Worm (Caenorhabditis elegans) whole organism, late embryonic: ENCODE measurements around the gene R10F2.4.
"Not testable (repeated sequence)": the region's sequence is repeated elsewhere in the genome, so short reads cannot be mapped to it uniquely, and the experiment has no call there.

ENCODE experiments used
- C08G9.2 ChIP-seq: sonication (generic microtip); optimal IDR thresholded peaks from 2 replicates; lab custom pipeline; 2016; ENCODE audit warnings: mild to moderate bottlenecking, missing genetic modification characterization, moderate library complexity, missing compliant biosample characterization
- F13H6.1 ChIP-seq: sonication (generic microtip); optimal IDR thresholded peaks from 2 replicates; lab custom pipeline; 2016; ENCODE audit warnings: missing genetic modification characterization, missing compliant biosample characterization
- T23F11.4 ChIP-seq: fragments of 200-800 bp; sonication (Bioruptor generic); optimal IDR thresholded peaks from 2 replicates; lab custom pipeline; 2018; ENCODE audit warnings: mild to moderate bottlenecking, missing genetic modification characterization, missing compliant biosample characterization
- Y22D7AL.16 ChIP-seq: sonication (generic microtip); optimal IDR thresholded peaks from 2 replicates; lab custom pipeline; 2016; ENCODE audit warnings: missing genetic modification characterization, missing compliant biosample characterization
- ahr-1 ChIP-seq: sonication (generic microtip); optimal IDR thresholded peaks from 2 replicates; lab custom pipeline; 2016; ENCODE audit warnings: missing genetic modification characterization, missing compliant biosample characterization
- ama-1 ChIP-seq: fragments of 150-350 bp; optimal IDR thresholded peaks from 2 replicates; lab custom pipeline; 2014
- ceh-14 ChIP-seq: sonication (generic microtip); optimal IDR thresholded peaks from 2 replicates; lab custom pipeline; 2016; ENCODE audit warnings: missing genotype, missing genetic modification characterization, missing compliant biosample characterization
- ceh-18 ChIP-seq: sonication (generic microtip); optimal IDR thresholded peaks from 2 replicates; lab custom pipeline; 2016; ENCODE audit warnings: missing genetic modification characterization, missing compliant biosample characterization
- ceh-19 ChIP-seq: fragments of 200-800 bp; sonication (Bioruptor generic); optimal IDR thresholded peaks from 2 replicates; lab custom pipeline; 2018; ENCODE audit warnings: mild to moderate bottlenecking, missing genetic modification characterization, missing compliant biosample characterization
- ceh-2 ChIP-seq: sonication (generic microtip); optimal IDR thresholded peaks from 2 replicates; lab custom pipeline; 2016; ENCODE audit warnings: missing genotype, missing genetic modification characterization, missing compliant biosample characterization
- ceh-24 ChIP-seq: sonication (generic microtip); optimal IDR thresholded peaks from 2 replicates; lab custom pipeline; 2016; ENCODE audit warnings: mild to moderate bottlenecking, missing genetic modification characterization, missing compliant biosample characterization
- ceh-48 ChIP-seq: sonication (generic microtip); optimal IDR thresholded peaks from 2 replicates; lab custom pipeline; 2016; ENCODE audit warnings: missing genetic modification characterization, inconsistent platforms, missing compliant biosample characterization
- ceh-6 ChIP-seq: fragments of 200-800 bp; sonication (Bioruptor generic); optimal IDR thresholded peaks from 2 replicates; lab custom pipeline; 2018; ENCODE audit warnings: mild to moderate bottlenecking, missing genetic modification characterization, missing compliant biosample characterization
- elt-2 ChIP-seq: sonication (generic microtip); optimal IDR thresholded peaks from 2 replicates; lab custom pipeline; 2016; ENCODE audit warnings: missing genetic modification reagents, missing genetic modification characterization, missing compliant biosample characterization
- eyg-1 ChIP-seq: sonication (generic microtip); optimal IDR thresholded peaks from 2 replicates; lab custom pipeline; 2016; ENCODE audit warnings: missing genotype, missing genetic modification characterization, missing compliant biosample characterization
- fax-1 ChIP-seq: sonication (generic microtip); optimal IDR thresholded peaks from 2 replicates; lab custom pipeline; 2016; ENCODE audit warnings: missing genotype, missing genetic modification characterization, missing compliant biosample characterization
- fkh-10 ChIP-seq: fragments of 150-350 bp; optimal IDR thresholded peaks from 2 replicates; lab custom pipeline; 2014; ENCODE audit warnings: missing biosample characterization, missing genetic modification reagents, missing genetic modification characterization
- hlh-6 ChIP-seq: sonication (generic microtip); optimal IDR thresholded peaks from 2 replicates; lab custom pipeline; 2016; ENCODE audit warnings: missing genotype, missing genetic modification characterization, missing compliant biosample characterization
- hlh-8 ChIP-seq: sonication (generic microtip); optimal IDR thresholded peaks from 2 replicates; lab custom pipeline; 2016; ENCODE audit warnings: missing genotype, missing genetic modification characterization, missing compliant biosample characterization
- nfya-1 ChIP-seq: sonication (generic microtip); optimal IDR thresholded peaks from 2 replicates; lab custom pipeline; 2017; ENCODE audit warnings: missing genetic modification characterization, mild to moderate bottlenecking, missing compliant biosample characterization, antibody characterized with exemption, moderate library complexity
- nhr-232 ChIP-seq: sonication (generic microtip); optimal IDR thresholded peaks from 2 replicates; lab custom pipeline; 2016; ENCODE audit warnings: missing genetic modification characterization, missing compliant biosample characterization
- pax-1 ChIP-seq: fragments of 150-350 bp; optimal IDR thresholded peaks from 2 replicates; lab custom pipeline; 2014; ENCODE audit warnings: missing biosample characterization, missing genetic modification characterization
- pqm-1 ChIP-seq: sonication (generic microtip); optimal IDR thresholded peaks from 2 replicates; lab custom pipeline; 2016; ENCODE audit warnings: missing genetic modification characterization, missing compliant biosample characterization
- ref-2 ChIP-seq: sonication (generic microtip); optimal IDR thresholded peaks from 2 replicates; lab custom pipeline; 2016; ENCODE audit warnings: missing genetic modification characterization, missing compliant biosample characterization
- sdc-2 ChIP-seq: sonication (generic microtip); optimal IDR thresholded peaks from 2 replicates; lab custom pipeline; 2016; ENCODE audit warnings: missing genotype, missing genetic modification characterization, missing compliant biosample characterization
- sox-2 ChIP-seq: fragments of 200-800 bp; sonication (Bioruptor generic); IDR thresholded peaks from 2 replicates; pipeline ENCODE4 v1.3.6; 2022; ENCODE audit warnings: missing genetic modification reagents, missing genetic modification characterization, missing compliant biosample characterization
- sox-4 ChIP-seq: sonication (generic microtip); optimal IDR thresholded peaks from 2 replicates; lab custom pipeline; 2017; ENCODE audit warnings: mild to moderate bottlenecking, missing genetic modification characterization, inconsistent platforms, missing compliant biosample characterization
- tbx-7 ChIP-seq: sonication (generic microtip); optimal IDR thresholded peaks from 2 replicates; lab custom pipeline; 2016; ENCODE audit warnings: missing genotype, missing genetic modification characterization, missing compliant biosample characterization
- ttx-3 ChIP-seq: sonication (generic microtip); optimal IDR thresholded peaks from 2 replicates; lab custom pipeline; 2016; ENCODE audit warnings: missing genetic modification reagents, missing genetic modification characterization, missing compliant biosample characterization
- unc-3 ChIP-seq, 2 experiments: fragments of 200-800 bp in 1 of 2; sonication (Bioruptor generic) in 1 of 2; sonication (generic microtip) in 1 of 2; conservative IDR thresholded peaks in 1 of 2; optimal IDR thresholded peaks in 1 of 2; 2 replicates each; pipeline versions ENCODE4 v1.3.6 to Lab custom; 2016 to 2022; ENCODE audit warnings: missing compliant biosample characterization in 2 of 2, missing genetic modification characterization in 2 of 2, missing genetic modification reagents in 1 of 2
- unc-42 ChIP-seq: sonication (generic microtip); optimal IDR thresholded peaks from 2 replicates; lab custom pipeline; 2016; ENCODE audit warnings: missing genotype, missing genetic modification characterization, missing compliant biosample characterization
- unc-55 ChIP-seq: sonication (generic microtip); optimal IDR thresholded peaks from 2 replicates; lab custom pipeline; 2017; ENCODE audit warnings: missing biosample characterization, missing genetic modification reagents, missing genetic modification characterization
- unc-86 ChIP-seq: sonication (generic microtip); optimal IDR thresholded peaks from 2 replicates; lab custom pipeline; 2016; ENCODE audit warnings: missing genetic modification characterization, missing compliant biosample characterization
- ztf-16 ChIP-seq: sonication (generic microtip); optimal IDR thresholded peaks from 2 replicates; lab custom pipeline; 2017; ENCODE audit warnings: missing genetic modification characterization, missing compliant biosample characterization

The R10F2.4 gene

ce11 chrIII:2899705-2900104, 23.2 kb downstream of the R10F2.4 start:
- peak; percentile 16 for TF ChIP-seq sdc-2 (tag; lab: Kevin White, UChicago)
- no peak for TF ChIP-seq ceh-48 (tag; lab: Kevin White, UChicago)

- TF ChIP-seq Y22D7AL.16 (no peak), hlh-8 (no peak), C08G9.2 (no peak), unc-42 (tag; lab: Kevin White, UChicago) (no peak), nfya-1 (tag; lab: Kevin White, UChicago) (no peak), ama-1 (lab: Kevin White, UChicago) (no peak)
These were observed 31.5 kb downstream of the R10F2.4 start, which contains the start of gene F56F11.1 for ce11 chrIII:2891443-2891842. Gene F56F11.1, plus strand, starts transcription at chrIII:2891743.

ce11 chrIII:2881989-2882388, 40.9 kb downstream of the R10F2.4 start, which contains the start of gene F56F11.2:
Gene F56F11.2, plus strand, starts transcription at chrIII:2882289.
- not testable (repeated sequence) for TF ChIP-seq unc-55 (GFP tag; lab: Kevin White, UChicago); nhr-232 (tag; lab: Kevin White, UChicago); ceh-48 (tag; lab: Kevin White, UChicago)

- TF ChIP-seq ceh-14 (no peak), sox-4 (tag; lab: Kevin White, UChicago) (no peak), unc-55 (GFP tag; lab: Kevin White, UChicago) (no peak), ref-2 (tag; lab: Kevin White, UChicago) (no peak), nhr-232 (tag; lab: Kevin White, UChicago) (no peak), unc-42 (tag; lab: Kevin White, UChicago) (no peak), ztf-16 (no peak), eyg-1 (no peak), sox-2 (GFP tag; lab: Robert Waterston, UW) (no peak), ahr-1 (tag; lab: Kevin White, UChicago) (no peak), pax-1 (no peak), T23F11.4 (no peak), ama-1 (lab: Kevin White, UChicago) (no peak), unc-3 (GFP tag; conservative IDR thresholded peaks at IDR 0.05; lab: Robert Waterston, UW) (no peak), unc-3 (tag; optimal IDR thresholded peaks at IDR 0.05; lab: Kevin White, UChicago) (no peak), fkh-10 (GFP tag; lab: Kevin White, UChicago) (no peak), ceh-19 (GFP tag; lab: Kevin White, UChicago) (no peak)
These were observed 41.8 kb downstream of the R10F2.4 start for ce11 chrIII:2881117-2881516.

ce11 chrIII:2879703-2880102, 43.2 kb downstream of the R10F2.4 start:
- TF ChIP-seq hlh-6 (no peak), fkh-10 (GFP tag; lab: Kevin White, UChicago) (no peak), pqm-1 (no peak), unc-86 (tag; lab: Kevin White, UChicago) (no peak), nhr-232 (tag; lab: Kevin White, UChicago) (no peak), ceh-18 (no peak), ceh-2 (no peak), ceh-6 (GFP tag; lab: Kevin White, UChicago) (no peak), ceh-24 (tag; lab: Kevin White, UChicago) (no peak)
- TF ChIP-seq, all 69 proteins: peak for 0

ce11 chrIII:2875946-2876345, 47.0 kb downstream of the R10F2.4 start:
- TF ChIP-seq elt-2 (tag; lab: Kevin White, UChicago) (peak; percentile 24), Y22D7AL.16 (no peak), pqm-1 (peak; percentile 52), tbx-7 (tag; lab: Kevin White, UChicago) (no peak), ttx-3 (tag; lab: Kevin White, UChicago) (no peak), unc-55 (GFP tag; lab: Kevin White, UChicago) (no peak), eyg-1 (no peak), F13H6.1 (tag; lab: Kevin White, UChicago) (no peak), unc-86 (tag; lab: Kevin White, UChicago) (no peak), fax-1 (tag; lab: Kevin White, UChicago) (no peak), pax-1 (no peak), C08G9.2 (no peak)
